Fruit fly (Drosophila melanogaster) whole organism, embryonic: ENCODE data around the gene Wnt6.

ENCODE experiments used
- Abd-B ChIP-seq: fragments of 200-800 bp; sonication (Bioruptor generic); optimal IDR thresholded peaks from 2 replicates; lab custom pipeline; 2018; ENCODE audit warnings: missing biosample characterization, mild to moderate bottlenecking, missing genetic modification characterization, moderate library complexity
- Antp ChIP-seq: fragments of 200-800 bp; sonication (Bioruptor generic); optimal IDR thresholded peaks from 3 replicates; lab custom pipeline; 2016; ENCODE audit warnings: missing biosample characterization, missing genetic modification characterization
- Atf-2 ChIP-seq: fragments of 200-800 bp; sonication (Bioruptor generic); optimal IDR thresholded peaks from 2 replicates; lab custom pipeline; 2016; ENCODE audit warnings: missing biosample characterization, missing genetic modification characterization
- Awh ChIP-seq: fragments of 200-800 bp; sonication (Bioruptor generic); IDR thresholded peaks from 2 replicates; pipeline ENCODE4, ENCODE4 v1.3.6; 2022; ENCODE audit warnings: missing biosample characterization, missing genetic modification characterization
- Bdp1 ChIP-seq: fragments of 200-800 bp; sonication (Bioruptor generic); optimal IDR thresholded peaks from 3 replicates; lab custom pipeline; 2016; ENCODE audit warnings: missing biosample characterization, missing genetic modification characterization
- C15 ChIP-seq: fragments of 200-800 bp; sonication (Bioruptor generic); IDR thresholded peaks from 3 replicates; pipeline ENCODE4 v1.3.6; 2022; ENCODE audit warnings: missing biosample characterization, missing genetic modification characterization
- CG10431 ChIP-seq: fragments of 200-800 bp; sonication (Bioruptor generic); optimal IDR thresholded peaks from 3 replicates; lab custom pipeline; 2018; ENCODE audit warnings: missing biosample characterization, mild to moderate bottlenecking, missing genetic modification characterization
- CG10654 ChIP-seq: fragments of 200-800 bp; sonication (Bioruptor generic); optimal IDR thresholded peaks from 2 replicates; lab custom pipeline; 2016; ENCODE audit warnings: missing biosample characterization, missing genetic modification characterization
- CG13424 ChIP-seq: fragments of 200-800 bp; sonication (Bioruptor generic); optimal IDR thresholded peaks from 2 replicates; lab custom pipeline; 2019; ENCODE audit warnings: missing biosample characterization, mild to moderate bottlenecking, missing genetic modification characterization, moderate library complexity
- CG14965 ChIP-seq: fragments of 200-800 bp; sonication (Bioruptor generic); optimal IDR thresholded peaks from 2 replicates; lab custom pipeline; 2016; ENCODE audit warnings: missing biosample characterization, missing genetic modification characterization, borderline replicate concordance
- CG17385 ChIP-seq: fragments of 200-800 bp; sonication (Bioruptor generic); optimal IDR thresholded peaks from 3 replicates; lab custom pipeline; 2018; ENCODE audit warnings: missing biosample characterization, mild to moderate bottlenecking, missing genetic modification characterization
- CG17802 ChIP-seq: fragments of 200-800 bp; sonication (Bioruptor generic); optimal IDR thresholded peaks from 2 replicates; lab custom pipeline; 2018; ENCODE audit warnings: missing biosample characterization, mild to moderate bottlenecking, missing genetic modification characterization, moderate library complexity
- CG2875 ChIP-seq: fragments of 200-800 bp; sonication (Bioruptor generic); optimal IDR thresholded peaks from 2 replicates; lab custom pipeline; 2017; ENCODE audit warnings: missing biosample characterization, mild to moderate bottlenecking, missing genetic modification characterization, missing genetic modification reagents
- CG32532 ChIP-seq: fragments of 200-800 bp; sonication (Bioruptor generic); IDR thresholded peaks from 2 replicates; pipeline ENCODE4 v1.3.6; 2022; ENCODE audit warnings: missing biosample characterization, missing genetic modification characterization
- CG42726 ChIP-seq: fragments of 200-800 bp; sonication (Bioruptor generic); IDR thresholded peaks from 2 replicates; pipeline ENCODE4 v1.3.6; 2022; ENCODE audit warnings: missing biosample characterization, missing genetic modification characterization; ENCODE audit not compliant: partially characterized antibody
- CG6254 ChIP-seq: fragments of 200-800 bp; sonication (Bioruptor generic); optimal IDR thresholded peaks from 3 replicates; lab custom pipeline; 2017; ENCODE audit warnings: mild to moderate bottlenecking, missing biosample characterization, missing genetic modification reagents, missing genetic modification characterization
- CG7928 ChIP-seq: fragments of 200-800 bp; sonication (Bioruptor generic); optimal IDR thresholded peaks from 2 replicates; lab custom pipeline; 2017; ENCODE audit warnings: missing biosample characterization, mild to moderate bottlenecking, missing genetic modification characterization
- CG8089 ChIP-seq: fragments of 200-800 bp; sonication (Bioruptor generic); optimal IDR thresholded peaks from 3 replicates; lab custom pipeline; 2016; ENCODE audit warnings: missing biosample characterization, missing genetic modification characterization
- CG8765 ChIP-seq: fragments of 200-800 bp; sonication (Bioruptor generic); IDR thresholded peaks from 2 replicates; pipeline ENCODE4 v1.3.6; 2022; ENCODE audit warnings: missing biosample characterization, missing genetic modification characterization
- Eip74EF ChIP-seq, 2 experiments: fragments of 200-800 bp in 1 of 2; fragments of >200 bp in 1 of 2; sonication (Bioruptor generic) in 1 of 2; optimal IDR thresholded peaks; 2 replicates each; lab custom pipeline; 2017 to 2019; ENCODE audit warnings: missing biosample characterization in 2 of 2, missing genetic modification characterization in 2 of 2, mild to moderate bottlenecking in 1 of 2, moderate library complexity in 1 of 2
- HLH3B ChIP-seq: fragments of 200-800 bp; sonication (Bioruptor generic); IDR thresholded peaks from 2 replicates; pipeline ENCODE4 v1.3.6; 2022; ENCODE audit warnings: missing biosample characterization, missing genetic modification characterization
- HLH54F ChIP-seq: fragments of 200-800 bp; sonication (Bioruptor generic); optimal IDR thresholded peaks from 3 replicates; lab custom pipeline; 2016; ENCODE audit warnings: missing biosample characterization, missing genetic modification characterization
- Hand ChIP-seq: fragments of 200-800 bp; sonication (Bioruptor generic); optimal IDR thresholded peaks from 2 replicates; lab custom pipeline; 2017; ENCODE audit warnings: mild to moderate bottlenecking, missing biosample characterization, missing genetic modification reagents, missing genetic modification characterization
- HmgD ChIP-seq: fragments of 200-800 bp; sonication (Bioruptor generic); optimal IDR thresholded peaks from 3 replicates; lab custom pipeline; 2016; ENCODE audit warnings: missing biosample characterization, missing genetic modification characterization
- MBD-R2 ChIP-seq: fragments of 200-800 bp; sonication (Bioruptor generic); IDR thresholded peaks from 2 replicates; pipeline ENCODE4 v1.3.6; 2022; ENCODE audit warnings: missing biosample characterization, missing genetic modification characterization
- Mrtf ChIP-seq: fragments of 200-800 bp; sonication (Bioruptor generic); IDR thresholded peaks from 3 replicates; pipeline ENCODE4 v1.3.6; 2022; ENCODE audit warnings: missing biosample characterization, missing genetic modification characterization
- Myb ChIP-seq: fragments of 200-800 bp; sonication (Bioruptor generic); optimal IDR thresholded peaks from 2 replicates; lab custom pipeline; 2016; ENCODE audit warnings: missing biosample characterization, missing genetic modification characterization
- Rfx ChIP-seq: fragments of 200-800 bp; sonication (Bioruptor generic); IDR thresholded peaks from 2 replicates; pipeline ENCODE4 v1.3.6; 2022; ENCODE audit warnings: missing biosample characterization, missing genetic modification characterization
- Spps ChIP-seq: fragments of 200-800 bp; sonication (Bioruptor generic); optimal IDR thresholded peaks from 2 replicates; lab custom pipeline; 2018; ENCODE audit warnings: missing biosample characterization, mild to moderate bottlenecking, missing genetic modification characterization
- ac ChIP-seq: fragments of 200-800 bp; sonication (Bioruptor generic); optimal IDR thresholded peaks from 3 replicates; lab custom pipeline; 2017; ENCODE audit warnings: missing biosample characterization, mild to moderate bottlenecking, missing genetic modification characterization
- cg ChIP-seq: fragments of 200-800 bp; sonication (Bioruptor generic); optimal IDR thresholded peaks from 3 replicates; lab custom pipeline; 2019; ENCODE audit warnings: missing biosample characterization, mild to moderate bottlenecking, missing genetic modification characterization, moderate library complexity
- dan ChIP-seq: fragments of 200-800 bp; sonication (Bioruptor generic); IDR thresholded peaks from 2 replicates; pipeline ENCODE4 v1.3.6; 2022; ENCODE audit warnings: missing biosample characterization, missing genetic modification characterization
- danr ChIP-seq: fragments of 200-800 bp; sonication (Bioruptor generic); IDR thresholded peaks from 2 replicates; pipeline ENCODE4 v1.3.6; 2022; ENCODE audit warnings: missing biosample characterization, missing genetic modification characterization
- disco-r ChIP-seq: fragments of 200-800 bp; sonication (Bioruptor generic); optimal IDR thresholded peaks from 2 replicates; lab custom pipeline; 2016; ENCODE audit warnings: missing biosample characterization, missing genetic modification characterization
- dm ChIP-seq: fragments of 200-800 bp; sonication (Bioruptor generic); optimal IDR thresholded peaks from 3 replicates; lab custom pipeline; 2016; ENCODE audit warnings: missing biosample characterization, missing genetic modification characterization
- dmrt99B ChIP-seq: fragments of 200-800 bp; sonication (Bioruptor generic); optimal IDR thresholded peaks from 2 replicates; lab custom pipeline; 2018; ENCODE audit warnings: missing biosample characterization, mild to moderate bottlenecking, missing genetic modification characterization, moderate library complexity
- en ChIP-seq: fragments of 200-800 bp; sonication (Bioruptor generic); optimal IDR thresholded peaks from 2 replicates; lab custom pipeline; 2016; ENCODE audit warnings: missing biosample characterization, missing genetic modification characterization
- esg ChIP-seq: fragments of 200-800 bp; sonication (Bioruptor generic); conservative IDR thresholded peaks from 2 replicates; pipeline ENCODE4 v1.3.6; 2022; ENCODE audit warnings: missing biosample characterization, missing genetic modification characterization
- hbn ChIP-seq: fragments of 200-800 bp; sonication (Bioruptor generic); IDR thresholded peaks from 2 replicates; pipeline ENCODE4 v1.3.6; 2022; ENCODE audit warnings: missing biosample characterization, missing genetic modification characterization; ENCODE audit not compliant: partially characterized antibody
- hth ChIP-seq: fragments of >200 bp; optimal IDR thresholded peaks from 2 replicates; lab custom pipeline; 2017; ENCODE audit warnings: inconsistent platforms
- jing ChIP-seq: fragments of 200-800 bp; sonication (Bioruptor generic); optimal IDR thresholded peaks from 2 replicates; lab custom pipeline; 2018; ENCODE audit warnings: missing biosample characterization, mild to moderate bottlenecking, missing genetic modification characterization
- lov ChIP-seq, 2 experiments: fragments of 200-800 bp in 1 of 2; fragments of >200 bp in 1 of 2; sonication (Bioruptor generic) in 1 of 2; IDR thresholded peaks in 1 of 2; optimal IDR thresholded peaks in 1 of 2; 2 replicates in 1 of 2; 3 replicates in 1 of 2; pipeline versions ENCODE4 v1.3.6 to Lab custom; 2017 to 2022; ENCODE audit warnings: missing biosample characterization in 1 of 2, missing genetic modification characterization in 1 of 2
- nom ChIP-seq: fragments of 200-800 bp; sonication (Bioruptor generic); optimal IDR thresholded peaks from 2 replicates; lab custom pipeline; 2017; ENCODE audit warnings: missing biosample characterization, missing genetic modification characterization, mild to moderate bottlenecking, moderate library complexity, missing genetic modification reagents
- org-1 ChIP-seq: fragments of 200-800 bp; sonication (Bioruptor generic); optimal IDR thresholded peaks from 2 replicates; lab custom pipeline; 2017; ENCODE audit warnings: missing biosample characterization, missing genetic modification characterization
- pzg ChIP-seq: fragments of 200-800 bp; sonication (Bioruptor generic); optimal IDR thresholded peaks from 3 replicates; lab custom pipeline; 2018; ENCODE audit warnings: missing biosample characterization, mild to moderate bottlenecking, missing genetic modification characterization, moderate library complexity
- shn ChIP-seq: fragments of 200-800 bp; sonication (Bioruptor generic); optimal IDR thresholded peaks from 3 replicates; lab custom pipeline; 2016; ENCODE audit warnings: missing biosample characterization, missing genetic modification characterization
- so ChIP-seq: fragments of 200-800 bp; sonication (Bioruptor generic); IDR thresholded peaks from 3 replicates; pipeline ENCODE4 v1.3.6; 2022; ENCODE audit warnings: missing biosample characterization, missing genetic modification characterization
- sqz ChIP-seq: fragments of 200-800 bp; sonication (Bioruptor generic); optimal IDR thresholded peaks from 3 replicates; lab custom pipeline; 2018; ENCODE audit warnings: missing biosample characterization, mild to moderate bottlenecking, missing genetic modification characterization
- tup ChIP-seq: fragments of 200-800 bp; sonication (Bioruptor generic); optimal IDR thresholded peaks from 2 replicates; lab custom pipeline; 2016; ENCODE audit warnings: missing biosample characterization, mild to moderate bottlenecking, missing genetic modification characterization, moderate library complexity

The Wnt6 gene

dm6 chr2L:7293475-7294332 is 39.8 kb upstream of the Wnt6 start (continued):
- TF ChIP-seq Spps (tag; lab: Kevin White, UChicago) (no peak), Hand (GFP tag; lab: Kevin White, UChicago) (no peak), dmrt99B (tag; lab: Kevin White, UChicago) (peak; percentile 47), Bdp1 (no peak), CG10654 (GFP tag; lab: Kevin White, UChicago) (no peak), nom (GFP tag; lab: Kevin White, UChicago) (no peak), CG17802 (no peak), CG8765 (GFP tag; lab: Robert Waterston, UW) (peak; percentile 17; the same call in 1 of the 2 replicates), jing (GFP tag; lab: Kevin White, UChicago) (no peak), CG32532 (GFP tag; lab: Robert Waterston, UW) (no peak), Awh (GFP tag; lab: Robert Waterston, UW) (peak; percentile 63), Atf-2 (GFP tag; lab: Kevin White, UChicago) (peak; percentile 21), disco-r (GFP tag; lab: Kevin White, UChicago) (no peak), tup (GFP tag; lab: Kevin White, UChicago) (no peak), dm (GFP tag; lab: Kevin White, UChicago) (no peak), CG13424 (tag; lab: Kevin White, UChicago) (peak; percentile 50), C15 (no peak), CG7928 (no peak), CG8089 (no peak), cg (no peak), Mrtf (GFP tag; lab: Robert Waterston, UW) (no peak), sqz (GFP tag; lab: Kevin White, UChicago) (no peak), Rfx (GFP tag; lab: Robert Waterston, UW) (no peak), CG42726 (GFP tag; lab: Robert Waterston, UW) (no peak), CG6254 (GFP tag; lab: Kevin White, UChicago) (peak; percentile 17), Eip74EF (GFP tag; optimal IDR thresholded peaks at IDR 0.05; lab: Kevin White, UChicago) (no peak), ac (GFP tag; lab: Kevin White, UChicago) (peak; percentile 22), en (GFP tag; lab: Kevin White, UChicago) (no peak), HmgD (GFP tag; lab: Kevin White, UChicago) (no peak), danr (peak; percentile 34; the same call in 1 of the 2 replicates), CG10431 (GFP tag; lab: Kevin White, UChicago) (no peak), so (no peak), hth (no peak), pzg (GFP tag; lab: Kevin White, UChicago) (no peak), HLH54F (no peak), shn (GFP tag; lab: Kevin White, UChicago) (peak; percentile 17), MBD-R2 (no peak), Abd-B (no peak), Antp (no peak), CG14965 (GFP tag; lab: Kevin White, UChicago) (no peak), dan (GFP tag; lab: Robert Waterston, UW) (peak; percentile 23; the same call in 1 of the 2 replicates), HLH3B (peak; percentile 28; the same call in 1 of the 2 replicates), CG17385 (GFP tag; lab: Kevin White, UChicago) (no peak), Myb (GFP tag; lab: Kevin White, UChicago) (no peak), org-1 (GFP tag; lab: Kevin White, UChicago) (no peak), hbn (GFP tag; lab: Robert Waterston, UW) (no peak), CG2875 (GFP tag; lab: Kevin White, UChicago) (peak; percentile 15), esg (no peak; the same call in 1 of the 2 replicates), lov (optimal IDR thresholded peaks at IDR 0.05; lab: Kevin White, UChicago) (no peak), lov (GFP tag; IDR thresholded peaks at IDR 0.05; lab: Robert Waterston, UW) (no peak)
